Fruit fly (Drosophila melanogaster): ENCODE measurements around the gene Pfrx.

The Pfrx gene

dm6 chrX:19521753-19522383 is 26.6 kb downstream of the Pfrx start, which contains the start of the genes Idh3a and CoRest (continued):
- TF ChIP-seq CkIIα-i1 (GFP tag; IDR thresholded peaks at IDR 0.05): no peak
- no peak for TF ChIP-seq kay (GFP tag; optimal IDR thresholded peaks at IDR 0.05)
- no peak for TF ChIP-seq Sox102F (GFP tag; optimal IDR thresholded peaks at IDR 0.05)
- no peak for TF ChIP-seq Stat92E (GFP tag; optimal IDR thresholded peaks at IDR 0.05)
- TF ChIP-seq CG30403 (GFP tag; optimal IDR thresholded peaks at IDR 0.05): peak; percentile 15
- peak; percentile 47; the same call in 1 of the 2 replicates for TF ChIP-seq hbn (GFP tag; IDR thresholded peaks at IDR 0.05; ENCODE audit: partially characterized antibody)
- TF ChIP-seq jing (GFP tag; optimal IDR thresholded peaks at IDR 0.05): no peak
- peak; percentile 28 for TF ChIP-seq CG12659 (GFP tag; optimal IDR thresholded peaks at IDR 0.05)
- TF ChIP-seq pum (GFP tag; optimal IDR thresholded peaks at IDR 0.05): no peak
- TF ChIP-seq Deaf1 (tag; optimal IDR thresholded peaks at IDR 0.05): no peak
- no peak for TF ChIP-seq otp (GFP tag; IDR thresholded peaks at IDR 0.05)
- no peak for TF ChIP-seq da (GFP tag; optimal IDR thresholded peaks at IDR 0.05)
- TF ChIP-seq CG5180 (GFP tag; optimal IDR thresholded peaks at IDR 0.05): no peak
- TF ChIP-seq wek (GFP tag; optimal IDR thresholded peaks at IDR 0.05): no peak
- TF ChIP-seq Optix (GFP tag; IDR thresholded peaks at IDR 0.05): no peak; the same call in 2 of the 3 replicates
- TF ChIP-seq slbo (GFP tag; IDR thresholded peaks at IDR 0.05): peak; percentile 39; the same call in 1 of the 2 replicates
- TF ChIP-seq Dad (GFP tag; optimal IDR thresholded peaks at IDR 0.05): peak; percentile 17
- peak in 1 of 2 experiments; percentile 53 for TF ChIP-seq crp (GFP tag; optimal IDR thresholded peaks at IDR 0.05)
- TF ChIP-seq GATAe (GFP tag; conservative IDR thresholded peaks at IDR 0.05): no peak
- no peak for TF ChIP-seq so (GFP tag; IDR thresholded peaks at IDR 0.05)
- peak; percentile 2 for TF ChIP-seq Nf-YC (tag; optimal IDR thresholded peaks at IDR 0.05)
- TF ChIP-seq CG12299 (tag; optimal IDR thresholded peaks at IDR 0.05): no peak
- no peak for TF ChIP-seq D (optimal IDR thresholded peaks at IDR 0.05)
- TF ChIP-seq D (GFP tag; optimal IDR thresholded peaks at IDR 0.05): no peak
- TF ChIP-seq CG1024 (GFP tag; IDR thresholded peaks at IDR 0.05): no peak
- TF ChIP-seq Hand (GFP tag; optimal IDR thresholded peaks at IDR 0.05): no peak
- no peak for TF ChIP-seq CG7839 (tag; optimal IDR thresholded peaks at IDR 0.05)
- TF ChIP-seq CG1529 (GFP tag; optimal IDR thresholded peaks at IDR 0.05): no peak
- TF ChIP-seq CG11560 (tag; IDR thresholded peaks at IDR 0.05): peak; percentile 57; the same call in 1 of the 3 replicates
- no peak for TF ChIP-seq CG10366 (GFP tag; IDR thresholded peaks at IDR 0.05)
- no peak for TF ChIP-seq CG33557 (GFP tag; optimal IDR thresholded peaks at IDR 0.05)

- TF ChIP-seq CG4617 (GFP tag; optimal IDR thresholded peaks at IDR 0.05; ENCODE audit: borderline replicate concordance): peak; percentile 40
- TF ChIP-seq Nf-YA (GFP tag; IDR thresholded peaks at IDR 0.05): no peak
- TF ChIP-seq CG2875 (GFP tag; optimal IDR thresholded peaks at IDR 0.05): no peak
- TF ChIP-seq CG6689 (GFP tag; IDR thresholded peaks at IDR 0.05): no peak
- TF ChIP-seq CG34422 (GFP tag; IDR thresholded peaks at IDR 0.05): peak; percentile 48; the same call in 1 of the 3 replicates
- peak; percentile 28; the same call in 1 of the 2 replicates for TF ChIP-seq MBD-R2 (GFP tag; IDR thresholded peaks at IDR 0.05)
- no peak for TF ChIP-seq Ets97D (GFP tag; optimal IDR thresholded peaks at IDR 0.05)
- TF ChIP-seq YL-1 (GFP tag; optimal IDR thresholded peaks at IDR 0.05): peak; percentile 54
- peak; percentile 95 for TF ChIP-seq CG8478 (optimal IDR thresholded peaks at IDR 0.05)
- TF ChIP-seq CG11456 (GFP tag; IDR thresholded peaks at IDR 0.05): no peak
- TF ChIP-seq Lim3 (GFP tag; IDR thresholded peaks at IDR 0.05): no peak
- no peak for TF ChIP-seq CG30431 (GFP tag; optimal IDR thresholded peaks at IDR 0.05)
- TF ChIP-seq crp (GFP tag; optimal IDR thresholded peaks at IDR 0.05): peak in 1 of 2 experiments; percentile 29
- TF ChIP-seq lilli (GFP tag; optimal IDR thresholded peaks at IDR 0.05): no peak
- peak; percentile 21 for TF ChIP-seq pzg (GFP tag; optimal IDR thresholded peaks at IDR 0.05)
- TF ChIP-seq pb (GFP tag; optimal IDR thresholded peaks at IDR 0.05): no peak
- no peak for TF ChIP-seq bcd (GFP tag; optimal IDR thresholded peaks at IDR 0.05)
- TF ChIP-seq chm (GFP tag; IDR thresholded peaks at IDR 0.05): 0 out of 2 replicates have a peak, but pooled peaks have one; percentile 55
- TF ChIP-seq nau (GFP tag; optimal IDR thresholded peaks at IDR 0.05): no peak
- no peak for TF ChIP-seq D (optimal IDR thresholded peaks at IDR 0.05)
- TF ChIP-seq D (GFP tag; optimal IDR thresholded peaks at IDR 0.05): no peak
- no peak for TF ChIP-seq usp (GFP tag; optimal IDR thresholded peaks at IDR 0.05)
- 0 out of 2 replicates have a peak, but pooled peaks have one; percentile 20 for TF ChIP-seq CG6272 (GFP tag; IDR thresholded peaks at IDR 0.05)
Observed at dm6 chrX:19522597-19522996, 27.3 kb downstream of the Pfrx start.
